Fruit fly (Drosophila melanogaster) whole organism, adult: ENCODE results near the gene CG34183.

Experiments
- CG12768 ChIP-seq: fragments of 200-800 bp; sonication (Bioruptor generic); optimal IDR thresholded peaks from 2 replicates; lab custom pipeline; 2017; ENCODE audit warnings: missing biosample characterization, missing genetic modification characterization, mild to moderate bottlenecking, moderate library complexity, missing genetic modification reagents
- CG33017 ChIP-seq: fragments of 200-800 bp; sonication (Bioruptor generic); optimal IDR thresholded peaks from 2 replicates; lab custom pipeline; 2018; ENCODE audit warnings: missing biosample characterization, mild to moderate bottlenecking, missing genetic modification characterization, moderate library complexity
- CG7045 ChIP-seq: fragments of 200-800 bp; sonication (Bioruptor generic); optimal IDR thresholded peaks from 2 replicates; lab custom pipeline; 2017; ENCODE audit warnings: missing biosample characterization, mild to moderate bottlenecking, missing genetic modification characterization
- Clk ChIP-seq: fragments of 200-800 bp; sonication (Bioruptor generic); optimal IDR thresholded peaks from 2 replicates; lab custom pipeline; 2017; ENCODE audit warnings: missing biosample characterization, missing genetic modification characterization
- Hr96 ChIP-seq: fragments of 200-800 bp; sonication (Bioruptor generic); optimal IDR thresholded peaks from 2 replicates; lab custom pipeline; 2016; ENCODE audit warnings: missing biosample characterization, missing genetic modification characterization
- cic ChIP-seq: fragments of 200-800 bp; sonication (Bioruptor generic); optimal IDR thresholded peaks from 2 replicates; lab custom pipeline; 2017; ENCODE audit warnings: missing biosample characterization, mild to moderate bottlenecking, missing genetic modification characterization, moderate library complexity
- pad ChIP-seq: fragments of 200-800 bp; sonication (Bioruptor generic); optimal IDR thresholded peaks from 3 replicates; lab custom pipeline; 2017; ENCODE audit warnings: missing biosample characterization, missing genetic modification characterization, mild to moderate bottlenecking, moderate library complexity, missing genetic modification reagents

DNA sequence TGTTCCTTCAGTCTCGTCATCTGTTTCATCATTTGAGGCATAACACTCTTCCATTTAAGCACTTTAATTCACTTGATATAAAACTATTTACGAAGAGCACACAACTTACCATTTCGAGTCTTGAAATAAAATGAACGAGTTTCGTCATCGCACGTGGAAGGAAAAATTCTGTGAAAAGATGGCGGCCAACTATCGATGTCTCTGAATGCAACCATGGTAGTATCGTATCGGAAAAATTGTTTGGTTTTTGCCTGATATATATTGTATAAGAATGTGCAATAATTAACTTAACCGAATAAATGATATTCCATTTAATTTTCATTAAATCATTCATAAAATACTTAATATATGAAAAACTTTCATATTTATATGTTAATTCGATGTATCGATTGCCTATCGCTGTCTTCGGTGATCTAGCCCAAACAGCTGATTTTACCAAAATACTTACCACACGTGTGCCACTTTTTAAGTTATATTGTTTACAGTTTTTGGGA, 4.3 kb upstream of the CG34183 start, which contains the start of gene Bka:
- TF ChIP-seq pad (peak; percentile 48), CG12768 (GFP tag; lab: Kevin White, UChicago) (no peak), cic (peak; percentile 19), Hr96 (GFP tag; lab: Kevin White, UChicago) (peak; percentile 44), CG33017 (tag; lab: Kevin White, UChicago) (peak; percentile 71), CG7045 (peak; percentile 38), Clk (GFP tag; lab: Kevin White, UChicago) (no peak)
